Fruit fly (Drosophila melanogaster) whole organism, adult: ENCODE measurements around the gene CG34425.

Source experiments
- CG1620 ChIP-seq: fragments of 200-800 bp; sonication (Bioruptor generic); optimal IDR thresholded peaks from 2 replicates; lab custom pipeline; 2016; ENCODE audit warnings: missing biosample characterization, missing genetic modification characterization
- CG5204 ChIP-seq: fragments of 200-800 bp; sonication (Bioruptor generic); optimal IDR thresholded peaks from 2 replicates; lab custom pipeline; 2016; ENCODE audit warnings: missing biosample characterization, missing genetic modification characterization
- cic ChIP-seq: fragments of 200-800 bp; sonication (Bioruptor generic); optimal IDR thresholded peaks from 2 replicates; lab custom pipeline; 2017; ENCODE audit warnings: missing biosample characterization, mild to moderate bottlenecking, missing genetic modification characterization, moderate library complexity
- kay ChIP-seq: fragments of 200-800 bp; sonication (Bioruptor generic); peaks from one replicate; lab custom pipeline; 2016; ENCODE audit warnings: missing biosample characterization, missing genetic modification characterization, borderline replicate concordance
- ovo ChIP-seq: fragments of 200-800 bp; sonication (Bioruptor generic); optimal IDR thresholded peaks from 2 replicates; lab custom pipeline; 2016; ENCODE audit warnings: missing biosample characterization, missing genetic modification characterization
- tj ChIP-seq: fragments of 200-800 bp; sonication (Bioruptor generic); optimal IDR thresholded peaks from 3 replicates; lab custom pipeline; 2017; ENCODE audit warnings: missing biosample characterization, mild to moderate bottlenecking, missing genetic modification characterization, moderate library complexity
- toe ChIP-seq: fragments of 200-800 bp; sonication (Bioruptor generic); optimal IDR thresholded peaks from 2 replicates; lab custom pipeline; 2016; ENCODE audit warnings: missing biosample characterization, missing genetic modification characterization

- no peak for TF ChIP-seq CG5204
- no peak for TF ChIP-seq toe (GFP tag; lab: Kevin White, UChicago)
- TF ChIP-seq kay: no peak
- TF ChIP-seq tj (GFP tag; lab: Kevin White, UChicago): no peak
- TF ChIP-seq ovo (GFP tag; lab: Kevin White, UChicago): no peak
- TF ChIP-seq CG1620: no peak
- no peak for TF ChIP-seq cic (GFP tag; lab: Kevin White, UChicago)
These were observed 39.3 kb downstream of the CG34425 start for dm6 chr3R:4466894-4467293.
